Fruit fly (Drosophila melanogaster) S2 (cell line): ENCODE measurements around the gene Pgant7.

Experiments
- CG8478 ChIP-seq: fragments of >200 bp; optimal IDR thresholded peaks from 2 replicates; lab custom pipeline; 2018
- CTCF ChIP-seq, 2 experiments: fragments of >200 bp; optimal IDR thresholded peaks; 2 replicates each; lab custom pipeline; 2018

DNA sequence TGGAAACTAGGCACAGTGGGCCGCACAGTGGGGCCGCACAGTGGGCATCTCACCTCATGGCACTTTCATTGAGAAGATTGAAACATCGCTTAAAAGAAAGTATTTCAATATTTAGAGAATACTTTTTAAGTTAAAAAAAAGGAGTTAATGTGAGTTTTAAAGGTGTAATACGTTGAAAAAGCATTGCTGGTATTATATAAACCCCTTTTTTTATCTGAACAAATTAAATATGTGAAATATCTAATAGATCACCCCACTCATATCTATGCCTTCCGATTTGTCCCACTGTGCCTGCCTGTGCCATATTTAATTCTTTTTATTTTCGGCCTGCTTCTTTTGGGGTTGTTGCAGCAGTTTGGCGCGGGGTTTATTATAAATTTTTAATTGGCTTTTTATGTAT is 33.5 kb upstream of the Pgant7 start:
- TF ChIP-seq CG8478 (lab: Kevin White, UChicago) = no peak
- no peak for TF ChIP-seq CTCF (optimal IDR thresholded peaks at IDR 0.05; lab: Kevin White, UChicago)
